Fruit fly (Drosophila melanogaster) whole organism, wandering third instar larva: ENCODE data around the gene narya.
A peak's percentile ranks its signal among the peaks of the same experiment; 100 is the strongest.

Experiments used
- Abd-B ChIP-seq: fragments of >200 bp; optimal IDR thresholded peaks from 2 replicates; lab custom pipeline; 2017; ENCODE audit warnings: missing biosample characterization, missing genetic modification characterization
- CG32264 ChIP-seq: fragments of 200-800 bp; sonication (Bioruptor generic); optimal IDR thresholded peaks from 2 replicates; lab custom pipeline; 2016; ENCODE audit warnings: missing biosample characterization, missing genetic modification characterization
- CG9705 ChIP-seq: fragments of 200-800 bp; sonication (Bioruptor generic); optimal IDR thresholded peaks from 2 replicates; lab custom pipeline; 2018; ENCODE audit warnings: missing biosample characterization, mild to moderate bottlenecking, missing genetic modification characterization
- CrebA ChIP-seq: fragments of 200-800 bp; sonication (Bioruptor generic); optimal IDR thresholded peaks from 2 replicates; lab custom pipeline; 2016; ENCODE audit warnings: missing biosample characterization, mild to moderate bottlenecking, missing genetic modification characterization, borderline replicate concordance
- Dfd ChIP-seq: fragments of >200 bp; optimal IDR thresholded peaks from 2 replicates; lab custom pipeline; 2017; ENCODE audit warnings: missing biosample characterization, missing genetic modification characterization
- Dif ChIP-seq: fragments of 200-275, 200-300 bp; sonication (Bioruptor generic); optimal IDR thresholded peaks from 2 replicates; lab custom pipeline; 2018; ENCODE audit warnings: missing biosample characterization, missing genetic modification characterization; ENCODE audit not compliant: partially characterized antibody
- HLH106 ChIP-seq: fragments of 200-800 bp; optimal IDR thresholded peaks from 3 replicates; lab custom pipeline; 2019; ENCODE audit warnings: missing biosample characterization, mild to moderate bottlenecking, missing genetic modification characterization, moderate library complexity
- Hr78 ChIP-seq: fragments of >200 bp; optimal IDR thresholded peaks from 2 replicates; lab custom pipeline; 2017; ENCODE audit warnings: missing biosample characterization, missing genetic modification characterization
- Hr83 ChIP-seq: fragments of 200-300 bp; sonication (Bioruptor generic); optimal IDR thresholded peaks from 2 replicates; lab custom pipeline; 2016; ENCODE audit warnings: missing biosample characterization, mild to moderate bottlenecking, missing genetic modification characterization, moderate library complexity; ENCODE audit not compliant: poor library complexity, severe bottlenecking
- Jra ChIP-seq: sonication (Bioruptor generic); optimal IDR thresholded peaks from 2 replicates; lab custom pipeline; 2016; ENCODE audit warnings: missing biosample characterization, missing genetic modification characterization
- Myc ChIP-seq: fragments of >200 bp; optimal IDR thresholded peaks from 2 replicates; lab custom pipeline; 2017
- N ChIP-seq: fragments of >200 bp; optimal IDR thresholded peaks from 2 replicates; lab custom pipeline; 2018; ENCODE audit warnings: missing biosample characterization, missing external identifiers, missing genetic modification characterization
- OdsH ChIP-seq: fragments of 200-800 bp; sonication (Bioruptor generic); optimal IDR thresholded peaks from 2 replicates; lab custom pipeline; 2016; ENCODE audit warnings: missing biosample characterization, mild to moderate bottlenecking, missing genetic modification characterization
- Rel ChIP-seq, 2 experiments: fragments of 200-800 bp; sonication (Bioruptor generic) in 1 of 2; optimal IDR thresholded peaks; 2 replicates in 1 of 2; 3 replicates in 1 of 2; lab custom pipeline; 2016 to 2019; ENCODE audit warnings: mild to moderate bottlenecking in 2 of 2, missing biosample characterization in 2 of 2, missing genetic modification characterization in 2 of 2, moderate library complexity in 1 of 2
- Sp1 ChIP-seq: fragments of 200-800 bp; sonication (Bioruptor generic); optimal IDR thresholded peaks from 3 replicates; lab custom pipeline; 2019; ENCODE audit warnings: missing biosample characterization, mild to moderate bottlenecking, missing genetic modification characterization, moderate library complexity
- Vsx2 ChIP-seq: fragments of 200-300, 225-300 bp; sonication (Bioruptor generic); optimal IDR thresholded peaks from 2 replicates; lab custom pipeline; 2018; ENCODE audit warnings: missing biosample characterization, missing genetic modification characterization; ENCODE audit not compliant: partially characterized antibody
- br ChIP-seq: fragments of 200-800 bp; sonication (Bioruptor generic); optimal IDR thresholded peaks from 2 replicates; lab custom pipeline; 2016; ENCODE audit warnings: missing biosample characterization, missing genetic modification characterization
- brk ChIP-seq: fragments of 200-800 bp; sonication (Bioruptor generic); optimal IDR thresholded peaks from 2 replicates; lab custom pipeline; 2016; ENCODE audit warnings: missing biosample characterization, mild to moderate bottlenecking, missing genetic modification characterization
- dmrt93B ChIP-seq: fragments of 200-800 bp; sonication (Bioruptor generic); optimal IDR thresholded peaks from 2 replicates; lab custom pipeline; 2018; ENCODE audit warnings: missing biosample characterization, mild to moderate bottlenecking, missing genetic modification characterization
- dsf ChIP-seq: sonication (Bioruptor generic); optimal IDR thresholded peaks from 2 replicates; lab custom pipeline; 2016; ENCODE audit warnings: missing biosample characterization, missing genetic modification characterization, borderline replicate concordance
- ey ChIP-seq: fragments of 200-800 bp; sonication (Bioruptor generic); optimal IDR thresholded peaks from 2 replicates; lab custom pipeline; 2016; ENCODE audit warnings: missing biosample characterization, missing genetic modification characterization
- foxo ChIP-seq, 2 experiments: fragments of 200-800 bp; sonication (Bioruptor generic); optimal IDR thresholded peaks; 2 replicates in 1 of 2; 3 replicates in 1 of 2; lab custom pipeline; 2016 to 2017; ENCODE audit warnings: missing biosample characterization in 2 of 2, missing genetic modification characterization in 2 of 2
- fru ChIP-seq: fragments of 200-800 bp; sonication (Bioruptor generic); optimal IDR thresholded peaks from 3 replicates; lab custom pipeline; 2016; ENCODE audit warnings: missing biosample characterization, mild to moderate bottlenecking, missing genetic modification characterization
- h ChIP-seq: fragments of 200-800 bp; sonication (Bioruptor generic); optimal IDR thresholded peaks from 3 replicates; lab custom pipeline; 2016; ENCODE audit warnings: missing biosample characterization, mild to moderate bottlenecking, missing genetic modification characterization
- jim ChIP-seq: fragments of 175-275, 200-325 bp; sonication (Bioruptor generic); optimal IDR thresholded peaks from 2 replicates; lab custom pipeline; 2016; ENCODE audit warnings: missing biosample characterization, mild to moderate bottlenecking, missing genetic modification characterization
- lola ChIP-seq: fragments of >200 bp; optimal IDR thresholded peaks from 2 replicates; lab custom pipeline; 2017; ENCODE audit warnings: missing biosample characterization, missing genetic modification characterization
- pan ChIP-seq: fragments of >200 bp; optimal IDR thresholded peaks from 2 replicates; lab custom pipeline; 2017
- psq ChIP-seq: fragments of 200-800 bp; sonication (Bioruptor generic); optimal IDR thresholded peaks from 3 replicates; lab custom pipeline; 2017; ENCODE audit warnings: missing biosample characterization, mild to moderate bottlenecking, missing genetic modification characterization, moderate library complexity
- rgr ChIP-seq: fragments of 200-800 bp; sonication (Bioruptor generic); optimal IDR thresholded peaks from 3 replicates; lab custom pipeline; 2016; ENCODE audit warnings: missing biosample characterization, mild to moderate bottlenecking, missing genetic modification characterization
- sage ChIP-seq: fragments of 200-800 bp; sonication (Bioruptor generic); optimal IDR thresholded peaks from 2 replicates; lab custom pipeline; 2016; ENCODE audit warnings: missing biosample characterization, mild to moderate bottlenecking, missing genetic modification characterization
- sv ChIP-seq: fragments of 200-800 bp; sonication (Bioruptor generic); optimal IDR thresholded peaks from 3 replicates; lab custom pipeline; 2016; ENCODE audit warnings: missing biosample characterization, missing genetic modification characterization
- usp ChIP-seq: fragments of >200 bp; optimal IDR thresholded peaks from 2 replicates; lab custom pipeline; 2017; ENCODE audit warnings: missing biosample characterization, missing genetic modification characterization
- woc ChIP-seq: sonication (Bioruptor generic); optimal IDR thresholded peaks from 2 replicates; lab custom pipeline; 2016; ENCODE audit warnings: missing biosample characterization, mild to moderate bottlenecking, missing genetic modification characterization

narya gene

DNA sequence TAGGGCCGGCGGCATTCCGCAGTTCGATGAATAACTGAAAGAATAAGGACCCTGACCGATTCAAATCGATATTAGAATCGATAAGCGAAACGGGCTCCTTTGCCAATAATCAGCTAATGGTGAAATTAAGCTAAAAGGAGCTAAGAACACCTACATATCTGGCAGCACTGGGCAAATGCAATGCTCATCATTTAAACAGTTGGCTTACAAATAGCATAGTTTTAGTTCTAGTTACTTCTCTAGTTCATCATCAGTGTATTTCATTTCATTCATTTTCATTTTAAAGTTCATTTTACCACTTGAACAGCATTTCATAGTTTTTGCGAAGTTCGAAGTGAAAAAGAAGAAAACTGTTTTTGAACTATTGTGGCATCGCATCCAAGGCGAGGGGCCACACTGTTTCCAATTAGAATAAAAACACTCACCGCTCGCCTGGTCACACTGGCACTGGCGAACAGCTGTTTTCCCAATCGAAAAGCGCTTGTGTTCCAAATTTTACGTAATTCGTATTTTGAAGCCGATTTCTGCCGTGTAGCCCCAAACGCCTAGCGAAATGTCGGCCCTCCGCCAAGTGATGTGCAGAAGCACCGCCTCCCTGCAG lies 17.2 kb downstream of the narya start, which contains the start of the genes pcm and ND-18:
pcm (minus strand) TSS at position 28 of the 601 bp plus-strand sequence.
ND-18 (plus strand) TSS at position 438 of the 601 bp plus-strand sequence.
- no peak for TF ChIP-seq ey (GFP tag; lab: Kevin White, UChicago)
- TF ChIP-seq pan (lab: Kevin White, UChicago) = no peak
- no peak for TF ChIP-seq CG9705 (GFP tag; lab: Kevin White, UChicago)
- no peak for TF ChIP-seq dsf (GFP tag; lab: Kevin White, UChicago)
- no peak for TF ChIP-seq Hr83 (GFP tag; lab: Kevin White, UChicago)
- TF ChIP-seq Vsx2 (GFP tag; lab: Kevin White, UChicago) = no peak
- TF ChIP-seq psq (GFP tag; lab: Kevin White, UChicago) = peak; percentile 6
- no peak for TF ChIP-seq br (GFP tag; lab: Kevin White, UChicago)
- TF ChIP-seq jim (GFP tag; lab: Kevin White, UChicago) = no peak
- TF ChIP-seq Dif (GFP tag; lab: Kevin White, UChicago) = no peak
- no peak for TF ChIP-seq h
- TF ChIP-seq N (GFP tag; lab: Kevin White, UChicago) = no peak
- TF ChIP-seq HLH106 = no peak
- TF ChIP-seq brk (GFP tag; lab: Kevin White, UChicago) = no peak
- no peak for TF ChIP-seq dmrt93B (GFP tag; lab: Kevin White, UChicago)
- no peak for TF ChIP-seq Hr78 (GFP tag; lab: Kevin White, UChicago)
- TF ChIP-seq Myc (lab: Kevin White, UChicago) = peak; percentile 23
- no peak for TF ChIP-seq OdsH (GFP tag; lab: Kevin White, UChicago)

dm6 chrX:19494285-19494684 lies 19.4 kb downstream of the narya start, which contains the start of gene CG12204:
CG12204 (minus strand) TSS chrX:19494401.
- TF ChIP-seq pan (lab: Kevin White, UChicago) (no peak), Hr83 (GFP tag; lab: Kevin White, UChicago) (peak; percentile 26), rgr (peak; percentile 50), OdsH (GFP tag; lab: Kevin White, UChicago) (peak; percentile 18), CG9705 (GFP tag; lab: Kevin White, UChicago) (no peak), br (GFP tag; lab: Kevin White, UChicago) (no peak), Hr78 (GFP tag; lab: Kevin White, UChicago) (no peak), ey (GFP tag; lab: Kevin White, UChicago) (peak; percentile 13), Rel (GFP tag; optimal IDR thresholded peaks at IDR 0.05; lab: Kevin White, UChicago) (no peak), Rel (tag; optimal IDR thresholded peaks at IDR 0.05; lab: Kevin White, UChicago) (no peak), HLH106 (peak; percentile 25), Sp1 (GFP tag; lab: Kevin White, UChicago) (peak; percentile 18), jim (GFP tag; lab: Kevin White, UChicago) (no peak)

dm6 chrX:19494830-19495610 lies 20.2 kb downstream of the narya start, which contains the start of the genes ksh, CG14200 and Pfrx:
ksh (minus strand) TSS chrX:19494992.
CG14200 (plus strand) TSS chrX:19495505.
Pfrx (plus strand) TSS chrX:19495505.
- TF ChIP-seq sage (GFP tag; lab: Kevin White, UChicago) (no peak), Hr83 (GFP tag; lab: Kevin White, UChicago) (peak; percentile 24), Hr78 (GFP tag; lab: Kevin White, UChicago) (peak; percentile 47), Vsx2 (GFP tag; lab: Kevin White, UChicago) (no peak), lola (GFP tag; lab: Kevin White, UChicago) (peak; percentile 82), N (GFP tag; lab: Kevin White, UChicago) (peak; percentile 86), HLH106 (peak; percentile 0)

dm6 chrX:19495611-19496583 lies 21.0 kb downstream of the narya start:
- TF ChIP-seq ey (GFP tag; lab: Kevin White, UChicago) = peak; percentile 54
- no peak for TF ChIP-seq Abd-B (GFP tag; lab: Kevin White, UChicago)
- no peak for TF ChIP-seq dmrt93B (GFP tag; lab: Kevin White, UChicago)
- TF ChIP-seq jim (GFP tag; lab: Kevin White, UChicago) = no peak
- TF ChIP-seq h = peak; percentile 18
- no peak for TF ChIP-seq Hr83 (GFP tag; lab: Kevin White, UChicago)
- peak; percentile 47 for TF ChIP-seq br (GFP tag; lab: Kevin White, UChicago)
- peak; percentile 36 for TF ChIP-seq Rel (GFP tag; optimal IDR thresholded peaks at IDR 0.05; lab: Kevin White, UChicago)
- TF ChIP-seq Rel (tag; optimal IDR thresholded peaks at IDR 0.05; lab: Kevin White, UChicago) = peak; percentile 93
- peak; percentile 28 for TF ChIP-seq woc (GFP tag; lab: Kevin White, UChicago)
- TF ChIP-seq N (GFP tag; lab: Kevin White, UChicago) = peak; percentile 76
- no peak for TF ChIP-seq CrebA (GFP tag; lab: Kevin White, UChicago)
- no peak for TF ChIP-seq Jra
- TF ChIP-seq CG32264 (GFP tag; lab: Kevin White, UChicago) = no peak
- TF ChIP-seq lola (GFP tag; lab: Kevin White, UChicago) = no peak
- no peak for TF ChIP-seq pan (lab: Kevin White, UChicago)
- no peak for TF ChIP-seq usp (GFP tag; lab: Kevin White, UChicago)
- no peak for TF ChIP-seq Dfd
- TF ChIP-seq sv (GFP tag; lab: Kevin White, UChicago) = peak; percentile 36
- TF ChIP-seq HLH106 = peak; percentile 58
- no peak for TF ChIP-seq dsf (GFP tag; lab: Kevin White, UChicago)
- TF ChIP-seq fru (GFP tag; lab: Kevin White, UChicago) = peak; percentile 65
- peak in 1 of 2 experiments; percentile 62 for TF ChIP-seq foxo (GFP tag; optimal IDR thresholded peaks at IDR 0.05; lab: Kevin White, UChicago)
- TF ChIP-seq Myc (lab: Kevin White, UChicago) = no peak
- TF ChIP-seq sage (GFP tag; lab: Kevin White, UChicago) = no peak
